Worm (Caenorhabditis elegans): Measurements from ENCODE around the gene F59A1.18.

ce11 chrV:17673343-17673742, 13.4 kb downstream of the F59A1.18 start, which contains the start of gene str-93:
- TF ChIP-seq mep-1 (tag; optimal IDR thresholded peaks at IDR 0.05) (no peak), jun-1 (tag; optimal IDR thresholded peaks at IDR 0.05) (no peak), ceh-62 (tag; optimal IDR thresholded peaks at IDR 0.05) (no peak), ama-1 (optimal IDR thresholded peaks at IDR 0.05) (no peak), nhr-77 (tag; optimal IDR thresholded peaks at IDR 0.05) (no peak), pqm-1 (tag; optimal IDR thresholded peaks at IDR 0.05) (no peak)

Measured in whole organism, L4 larva.